Worm (Caenorhabditis elegans) whole organism, L1 larva: Measurements from ENCODE around the gene hpo-10.

Experiments used
- aha-1 ChIP-seq: fragments of 150-350 bp; optimal IDR thresholded peaks from 2 replicates; lab custom pipeline; 2014; ENCODE audit warnings: missing biosample characterization, missing genetic modification characterization
- alr-1 ChIP-seq: fragments of 200-800 bp; sonication (Bioruptor generic); optimal IDR thresholded peaks from 2 replicates; lab custom pipeline; 2018; ENCODE audit warnings: borderline replicate concordance, mild to moderate bottlenecking, missing genetic modification characterization, missing compliant biosample characterization
- ama-1 ChIP-seq: fragments of 150-350 bp; optimal IDR thresholded peaks from 2 replicates; lab custom pipeline; 2014
- dsc-1 ChIP-seq: sonication (generic microtip); optimal IDR thresholded peaks from 2 replicates; lab custom pipeline; 2016; ENCODE audit warnings: mild to moderate bottlenecking, missing genetic modification characterization, missing compliant biosample characterization
- lin-14 ChIP-seq: fragments of 200-800 bp; sonication (Bioruptor generic); optimal IDR thresholded peaks from 2 replicates; lab custom pipeline; 2018; ENCODE audit warnings: mild to moderate bottlenecking, missing genetic modification characterization, moderate library complexity, missing compliant biosample characterization
- lsy-2 ChIP-seq, 2 experiments: fragments of 150-350 bp; optimal IDR thresholded peaks; 2 replicates each; lab custom pipeline; 2014; ENCODE audit warnings: missing biosample characterization in 2 of 2, missing genetic modification characterization in 2 of 2
- nhr-237 ChIP-seq: fragments of 150-350 bp; optimal IDR thresholded peaks from 2 replicates; lab custom pipeline; 2014; ENCODE audit warnings: missing biosample characterization, missing genetic modification characterization
- nhr-28 ChIP-seq: fragments of 150-350 bp; optimal IDR thresholded peaks from 2 replicates; lab custom pipeline; 2014; ENCODE audit warnings: missing biosample characterization, missing genetic modification characterization
- skn-1 ChIP-seq: fragments of 150-350 bp; optimal IDR thresholded peaks from 2 replicates; lab custom pipeline; 2014; ENCODE audit warnings: missing biosample characterization, missing genetic modification characterization
- snpc-4 ChIP-seq: fragments of 150-350 bp; optimal IDR thresholded peaks from 2 replicates; lab custom pipeline; 2014; ENCODE audit warnings: missing biosample characterization, missing genetic modification characterization
- unc-130 ChIP-seq: fragments of 150-350 bp; optimal IDR thresholded peaks from 2 replicates; lab custom pipeline; 2017; ENCODE audit warnings: missing biosample characterization, missing genetic modification characterization, inconsistent platforms
- unc-62 ChIP-seq: fragments of 150-350 bp; optimal IDR thresholded peaks from 2 replicates; lab custom pipeline; 2014; ENCODE audit warnings: missing biosample characterization, missing genetic modification reagents, missing genetic modification characterization

DNA sequence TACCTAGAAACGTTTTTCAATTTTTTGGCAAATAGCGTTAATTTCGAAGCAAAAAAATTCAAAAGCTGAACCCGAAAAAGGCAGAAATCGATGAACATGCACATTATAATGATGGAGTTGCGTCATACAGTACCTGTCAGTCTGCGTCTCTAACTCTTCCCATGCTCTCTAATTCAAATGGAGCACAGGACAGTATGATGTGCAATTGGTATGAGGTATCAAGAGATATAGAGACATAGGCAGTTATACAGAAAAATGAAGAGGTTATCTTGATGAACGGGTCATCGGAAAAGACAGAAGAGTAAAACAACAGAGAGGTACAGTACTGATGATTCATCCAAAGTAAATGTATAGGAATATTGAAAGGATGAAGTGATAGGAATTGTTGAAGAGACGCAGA, 21.4 kb downstream of the hpo-10 start:
- no peak for TF ChIP-seq aha-1
- TF ChIP-seq lsy-2 (tag; optimal IDR thresholded peaks at IDR 0.05; lab: Kevin White, UChicago), result no peak
- no peak for TF ChIP-seq alr-1 (tag; lab: Kevin White, UChicago)
- no peak for TF ChIP-seq skn-1 (tag; lab: Kevin White, UChicago)
- no peak for TF ChIP-seq dsc-1 (tag; lab: Kevin White, UChicago)
- TF ChIP-seq ama-1 (lab: Kevin White, UChicago), result no peak
- no peak for TF ChIP-seq unc-62 (GFP tag; lab: Kevin White, UChicago)
- TF ChIP-seq nhr-28 (tag; lab: Kevin White, UChicago), result no peak
- no peak for TF ChIP-seq lin-14 (GFP tag; lab: Kevin White, UChicago)
- no peak for TF ChIP-seq snpc-4 (tag; lab: Kevin White, UChicago)
- no peak for TF ChIP-seq unc-130 (tag; lab: Kevin White, UChicago)
- no peak for TF ChIP-seq nhr-237 (tag; lab: Kevin White, UChicago)
